Worm (Caenorhabditis elegans): ENCODE measurements around the gene F17C11.26.

DNA sequence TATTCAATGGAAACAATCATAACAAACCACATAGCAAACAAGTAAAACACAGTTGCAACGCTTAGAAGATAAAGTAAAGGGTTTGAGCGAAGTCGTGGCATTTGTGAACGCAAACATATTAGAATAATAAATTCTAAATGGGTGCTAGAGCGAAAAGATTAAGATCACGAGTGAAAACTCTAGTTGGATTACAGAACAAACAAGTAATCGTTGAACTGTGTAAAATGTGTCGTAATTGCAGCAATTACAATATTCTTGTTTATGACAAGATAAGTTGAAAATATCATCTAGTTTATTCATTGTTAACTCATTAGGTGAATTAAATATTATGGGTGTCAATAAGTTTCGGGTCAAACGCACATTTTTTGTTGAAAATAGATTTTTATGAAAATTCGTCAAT, 38.6 kb upstream of the F17C11.26 start, which contains the start of gene F32D8.8:
- TF ChIP-seq lir-3 (tag; optimal IDR thresholded peaks at IDR 0.05; ENCODE audit: poor library complexity) (no peak), sox-4 (tag; optimal IDR thresholded peaks at IDR 0.05) (no peak), zag-1 (tag; optimal IDR thresholded peaks at IDR 0.05) (no peak), pag-3 (tag; optimal IDR thresholded peaks at IDR 0.05; ENCODE audit: borderline replicate concordance, insufficient read depth) (no peak), nhr-85 (tag) (no peak), fkh-10 (GFP tag; optimal IDR thresholded peaks at IDR 0.05) (no peak)
